Fruit fly (Drosophila melanogaster) whole organism, adult: Measurements from ENCODE around the gene CG3009.
A peak's percentile ranks its signal among the peaks of the same experiment; 100 is the strongest.

Source experiments
- CG11617 ChIP-seq: fragments of 200-800 bp; sonication (Bioruptor generic); optimal IDR thresholded peaks from 2 replicates; lab custom pipeline; 2017; ENCODE audit warnings: mild to moderate bottlenecking, missing biosample characterization, missing genetic modification reagents, missing genetic modification characterization
- CG12768 ChIP-seq: fragments of 200-800 bp; sonication (Bioruptor generic); optimal IDR thresholded peaks from 2 replicates; lab custom pipeline; 2017; ENCODE audit warnings: missing biosample characterization, missing genetic modification characterization, mild to moderate bottlenecking, moderate library complexity, missing genetic modification reagents
- CG14711 ChIP-seq: fragments of 200-800 bp; sonication (Bioruptor generic); optimal IDR thresholded peaks from 2 replicates; lab custom pipeline; 2018; ENCODE audit warnings: missing biosample characterization, mild to moderate bottlenecking, missing genetic modification characterization, moderate library complexity
- CG1620 ChIP-seq: fragments of 200-800 bp; sonication (Bioruptor generic); optimal IDR thresholded peaks from 2 replicates; lab custom pipeline; 2016; ENCODE audit warnings: missing biosample characterization, missing genetic modification characterization
- CG33017 ChIP-seq: fragments of 200-800 bp; sonication (Bioruptor generic); optimal IDR thresholded peaks from 2 replicates; lab custom pipeline; 2018; ENCODE audit warnings: missing biosample characterization, mild to moderate bottlenecking, missing genetic modification characterization, moderate library complexity
- CG5204 ChIP-seq: fragments of 200-800 bp; sonication (Bioruptor generic); optimal IDR thresholded peaks from 2 replicates; lab custom pipeline; 2016; ENCODE audit warnings: missing biosample characterization, missing genetic modification characterization
- CG7101 ChIP-seq: fragments of 200-800 bp; sonication (Bioruptor generic); optimal IDR thresholded peaks from 2 replicates; lab custom pipeline; 2018; ENCODE audit warnings: missing biosample characterization, mild to moderate bottlenecking, missing genetic modification characterization, moderate library complexity
- Clk ChIP-seq: fragments of 200-800 bp; sonication (Bioruptor generic); optimal IDR thresholded peaks from 2 replicates; lab custom pipeline; 2017; ENCODE audit warnings: missing biosample characterization, missing genetic modification characterization
- Crg-1 ChIP-seq: fragments of 200-800 bp; sonication (Bioruptor generic); optimal IDR thresholded peaks from 2 replicates; lab custom pipeline; 2016; ENCODE audit warnings: missing biosample characterization, missing genetic modification characterization
- Hr96 ChIP-seq: fragments of 200-800 bp; sonication (Bioruptor generic); optimal IDR thresholded peaks from 2 replicates; lab custom pipeline; 2016; ENCODE audit warnings: missing biosample characterization, missing genetic modification characterization
- Mnt ChIP-seq: fragments of 200-800 bp; sonication (Bioruptor generic); optimal IDR thresholded peaks from 2 replicates; lab custom pipeline; 2016; ENCODE audit warnings: missing biosample characterization, mild to moderate bottlenecking, missing genetic modification characterization
- bab1 ChIP-seq: fragments of 200-800 bp; sonication (Bioruptor generic); optimal IDR thresholded peaks from 3 replicates; lab custom pipeline; 2019; ENCODE audit warnings: missing biosample characterization, mild to moderate bottlenecking, missing genetic modification characterization, moderate library complexity
- cic ChIP-seq: fragments of 200-800 bp; sonication (Bioruptor generic); optimal IDR thresholded peaks from 2 replicates; lab custom pipeline; 2017; ENCODE audit warnings: missing biosample characterization, mild to moderate bottlenecking, missing genetic modification characterization, moderate library complexity
- cnc ChIP-seq, 2 experiments: fragments of >200 bp; optimal IDR thresholded peaks; 2 replicates each; lab custom pipeline; 2017
- kay ChIP-seq: fragments of 200-800 bp; sonication (Bioruptor generic); peaks from one replicate; lab custom pipeline; 2016; ENCODE audit warnings: missing biosample characterization, missing genetic modification characterization, borderline replicate concordance
- ovo ChIP-seq: fragments of 200-800 bp; sonication (Bioruptor generic); optimal IDR thresholded peaks from 2 replicates; lab custom pipeline; 2016; ENCODE audit warnings: missing biosample characterization, missing genetic modification characterization
- pad ChIP-seq: fragments of 200-800 bp; sonication (Bioruptor generic); optimal IDR thresholded peaks from 3 replicates; lab custom pipeline; 2017; ENCODE audit warnings: missing biosample characterization, missing genetic modification characterization, mild to moderate bottlenecking, moderate library complexity, missing genetic modification reagents
- tj ChIP-seq: fragments of 200-800 bp; sonication (Bioruptor generic); optimal IDR thresholded peaks from 3 replicates; lab custom pipeline; 2017; ENCODE audit warnings: missing biosample characterization, mild to moderate bottlenecking, missing genetic modification characterization, moderate library complexity
- toe ChIP-seq: fragments of 200-800 bp; sonication (Bioruptor generic); optimal IDR thresholded peaks from 2 replicates; lab custom pipeline; 2016; ENCODE audit warnings: missing biosample characterization, missing genetic modification characterization

The CG3009 gene

DNA sequence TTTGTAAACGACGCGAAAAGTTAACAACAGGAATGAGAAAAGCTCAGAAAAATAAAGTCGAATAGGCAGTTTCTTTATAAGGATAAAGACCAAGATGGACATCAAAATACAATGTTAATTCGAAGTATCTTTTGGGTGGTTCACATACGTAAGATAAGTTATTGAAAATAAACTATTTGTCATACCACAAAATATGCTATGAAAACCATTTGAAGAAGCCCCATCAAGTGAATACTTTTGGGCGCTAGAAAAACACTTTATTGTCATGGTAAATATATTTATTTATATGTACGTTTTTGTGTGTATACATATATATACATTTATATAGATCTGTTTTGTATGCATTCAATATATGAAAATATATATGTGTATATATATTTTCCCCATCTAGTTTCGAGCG lies 8.6 kb downstream of the CG3009 start:
- TF ChIP-seq toe: no peak
- TF ChIP-seq cnc (optimal IDR thresholded peaks at IDR 0.05; lab: Kevin White, UChicago): no peak
- TF ChIP-seq bab1: peak; percentile 13

DNA sequence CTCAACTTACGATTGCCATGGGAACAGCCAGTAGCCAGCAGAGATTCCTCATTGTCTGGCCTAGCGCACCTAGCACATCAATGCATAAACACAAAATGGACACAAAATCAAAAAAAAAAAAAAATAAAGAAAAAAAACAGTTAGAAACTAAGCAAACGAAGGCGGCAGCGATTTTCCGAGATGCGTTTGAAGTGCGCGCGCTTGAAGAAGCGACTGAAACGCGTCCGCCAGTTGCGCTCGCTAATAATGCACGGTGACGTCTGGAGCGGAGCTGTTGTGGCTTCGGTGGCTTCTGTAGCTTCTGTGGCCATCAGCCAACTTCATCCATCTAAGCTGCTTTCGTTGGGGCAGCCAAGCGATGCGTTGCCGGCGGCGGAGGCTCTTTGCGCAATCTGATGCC lies 12.1 kb downstream of the CG3009 start, which contains the start of gene CG15473:
Gene CG15473 (minus strand): TSS at position 101 of the 400 bp plus-strand sequence.
- no peak for TF ChIP-seq CG33017 (tag; lab: Kevin White, UChicago)
- no peak for TF ChIP-seq CG7101
- no peak for TF ChIP-seq tj
- no peak for TF ChIP-seq Hr96 (GFP tag; lab: Kevin White, UChicago)
- no peak for TF ChIP-seq Mnt (GFP tag; lab: Kevin White, UChicago)
- TF ChIP-seq toe: no peak

DNA sequence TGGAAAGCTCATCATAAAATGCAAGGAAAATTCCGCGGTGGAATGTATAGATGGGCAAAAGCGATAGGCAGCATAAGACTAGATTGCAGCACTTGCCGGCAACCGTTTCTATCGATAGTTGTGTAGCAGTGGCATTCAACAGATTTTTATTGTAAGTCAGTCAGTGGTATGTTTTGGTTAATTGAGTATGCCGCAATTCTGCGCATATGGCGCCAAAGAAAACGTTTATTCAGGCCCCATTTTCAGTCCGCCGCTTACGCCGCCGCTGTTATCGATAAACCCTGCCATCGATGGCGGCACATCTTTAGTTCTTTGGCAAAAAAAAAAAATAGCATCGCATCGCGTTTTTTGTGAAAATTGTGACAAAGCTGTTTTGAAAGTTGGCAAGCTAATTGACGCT lies 16.7 kb downstream of the CG3009 start, which contains the start of the genes Cbp80 and Torsin:
Gene Cbp80 (plus strand): TSS at position 265 of the 400 bp plus-strand sequence.
Gene Torsin (minus strand): TSS at position 282 of the 400 bp plus-strand sequence.
- TF ChIP-seq tj (peak; percentile 86), CG33017 (tag; lab: Kevin White, UChicago) (no peak), bab1 (peak; percentile 63), CG1620 (GFP tag; lab: Kevin White, UChicago) (peak; percentile 3), CG11617 (GFP tag; lab: Kevin White, UChicago) (peak; percentile 28), CG14711 (tag; lab: Kevin White, UChicago) (peak; percentile 5), pad (GFP tag; lab: Kevin White, UChicago) (no peak), Mnt (GFP tag; lab: Kevin White, UChicago) (peak; percentile 23)

DNA sequence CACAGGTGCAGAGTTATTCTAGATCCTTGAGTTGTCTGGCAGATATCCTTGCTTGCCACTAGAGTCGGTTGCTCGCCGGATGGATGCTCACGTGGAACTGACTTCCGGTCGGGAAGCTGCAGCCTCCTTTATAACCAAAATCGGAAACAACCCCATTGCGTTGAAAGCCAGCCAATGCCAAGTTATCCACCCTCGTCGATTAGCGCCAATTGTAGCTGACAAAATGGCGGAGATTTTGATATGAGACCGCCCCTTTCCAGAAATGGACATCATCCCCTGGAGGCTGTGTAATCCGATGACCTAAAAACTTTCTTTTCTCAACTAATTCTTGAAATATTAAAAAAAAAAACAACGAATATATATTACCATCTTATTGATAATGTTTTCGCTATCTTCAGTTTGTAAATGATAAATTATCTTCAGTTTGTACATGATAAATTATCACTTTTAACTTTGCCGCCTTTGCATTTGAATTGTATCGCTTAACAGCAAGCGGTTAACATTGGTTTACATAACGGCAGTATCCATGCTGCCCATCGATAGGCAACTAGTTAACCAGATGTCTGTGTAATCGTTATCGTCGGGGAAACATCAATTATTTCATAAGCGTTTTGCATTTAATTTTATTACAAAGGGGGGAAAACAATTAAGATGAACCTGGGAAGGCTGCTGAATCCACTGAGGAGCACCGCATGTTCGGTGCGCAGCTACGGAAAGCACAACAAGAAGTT lies 19.0 kb downstream of the CG3009 start, which contains the start of the genes HLH4C and mRpL30:
Gene HLH4C (minus strand): TSS at position 99 of the 731 bp plus-strand sequence.
Gene mRpL30 (plus strand): TSS at position 556 of the 731 bp plus-strand sequence.
- no peak for TF ChIP-seq pad (GFP tag; lab: Kevin White, UChicago)
- no peak for TF ChIP-seq ovo (GFP tag; lab: Kevin White, UChicago)
- TF ChIP-seq CG7101: no peak
- no peak for TF ChIP-seq CG11617 (GFP tag; lab: Kevin White, UChicago)
- TF ChIP-seq Clk (GFP tag; lab: Kevin White, UChicago): no peak
- TF ChIP-seq cnc (optimal IDR thresholded peaks at IDR 0.05; lab: Kevin White, UChicago): no peak
- TF ChIP-seq CG33017 (tag; lab: Kevin White, UChicago): no peak
- no peak for TF ChIP-seq bab1
- no peak for TF ChIP-seq kay

DNA sequence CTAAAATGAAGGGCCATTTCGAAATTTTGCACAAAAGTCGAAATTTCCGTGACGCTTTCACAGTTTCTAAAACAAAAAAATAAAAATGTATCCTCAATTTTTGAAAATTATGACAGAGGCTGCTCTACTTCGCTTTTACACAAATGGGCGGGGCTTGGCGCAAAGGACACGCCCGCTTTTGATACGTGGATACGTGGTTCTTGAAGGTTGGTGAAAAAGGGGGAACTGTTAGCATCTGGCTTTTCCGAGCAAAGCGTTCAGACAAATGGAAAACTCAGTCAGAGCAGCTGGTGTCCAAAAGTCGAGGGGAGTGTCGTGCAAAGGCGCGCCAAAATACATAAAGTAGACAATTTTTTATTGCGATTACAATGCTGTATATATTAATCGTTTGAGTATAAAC lies 21.7 kb downstream of the CG3009 start, which contains the start of gene CG3062:
Gene CG3062 (minus strand): TSS at position 101 of the 400 bp plus-strand sequence.
- no peak for TF ChIP-seq CG14711 (tag; lab: Kevin White, UChicago)
- no peak for TF ChIP-seq kay

DNA sequence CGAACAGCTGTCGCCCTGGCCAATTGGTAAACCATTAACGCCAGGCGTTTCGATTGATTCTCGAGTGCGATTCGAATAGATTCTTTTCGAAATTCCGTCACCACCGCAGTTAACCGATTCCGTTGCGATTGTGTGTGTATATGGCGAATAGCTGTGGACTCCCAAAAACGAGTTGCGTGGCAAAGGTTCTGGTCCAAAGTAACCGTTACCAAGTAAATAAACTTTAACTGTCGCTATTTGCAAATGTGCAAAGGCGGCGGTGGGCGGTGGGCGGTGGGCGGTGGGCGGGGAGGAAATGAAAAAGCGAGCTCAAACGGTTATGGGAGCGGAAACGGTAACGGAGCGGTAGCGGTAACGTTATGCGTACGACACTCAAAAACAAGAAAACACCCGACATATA lies 22.6 kb downstream of the CG3009 start, which contains the start of gene CG3081:
Gene CG3081 (minus strand): TSS at position 101 of the 400 bp plus-strand sequence.
- TF ChIP-seq CG11617 (GFP tag; lab: Kevin White, UChicago) (no peak), toe (no peak), bab1 (no peak), cic (GFP tag; lab: Kevin White, UChicago) (no peak)

DNA sequence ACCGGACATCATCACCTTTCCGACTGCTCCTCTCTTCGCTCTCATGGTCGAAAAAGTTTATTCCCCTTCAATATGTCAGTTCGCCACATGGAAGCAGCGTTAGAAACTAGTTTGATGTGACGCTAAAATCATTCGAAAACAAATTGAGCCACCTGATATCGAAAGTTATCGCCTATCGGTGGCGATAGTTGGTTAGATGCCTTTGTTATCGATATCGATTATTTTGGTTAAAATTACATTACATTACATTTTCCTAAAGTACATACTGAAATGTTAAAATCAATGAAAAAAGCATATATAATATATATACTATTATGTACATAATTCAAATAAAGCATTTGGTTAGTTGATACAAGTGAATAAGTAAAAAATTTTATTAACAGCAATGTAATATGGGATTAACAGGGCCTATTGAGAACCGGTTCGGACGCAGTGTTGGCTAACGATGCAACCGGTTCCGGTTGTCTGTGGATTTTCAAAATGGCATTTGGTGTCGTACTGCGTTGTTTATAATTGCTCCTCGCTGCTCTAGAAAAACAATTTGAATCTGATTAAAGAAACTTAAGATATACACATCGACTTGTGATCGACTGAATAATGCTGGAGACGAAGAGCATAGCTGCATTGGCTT lies 30.5 kb downstream of the CG3009 start, which contains the start of the genes Alms1a and pon:
Gene Alms1a (minus strand): TSS at position 149 of the 631 bp plus-strand sequence.
Gene pon (plus strand): TSS at position 463 of the 631 bp plus-strand sequence.
- TF ChIP-seq Crg-1 (GFP tag; lab: Kevin White, UChicago) (no peak), CG12768 (no peak), CG11617 (GFP tag; lab: Kevin White, UChicago) (no peak), pad (GFP tag; lab: Kevin White, UChicago) (no peak), cnc (optimal IDR thresholded peaks at IDR 0.05; lab: Kevin White, UChicago) (no peak), CG33017 (tag; lab: Kevin White, UChicago) (no peak), kay (peak; percentile 64), Hr96 (GFP tag; lab: Kevin White, UChicago) (no peak)

DNA sequence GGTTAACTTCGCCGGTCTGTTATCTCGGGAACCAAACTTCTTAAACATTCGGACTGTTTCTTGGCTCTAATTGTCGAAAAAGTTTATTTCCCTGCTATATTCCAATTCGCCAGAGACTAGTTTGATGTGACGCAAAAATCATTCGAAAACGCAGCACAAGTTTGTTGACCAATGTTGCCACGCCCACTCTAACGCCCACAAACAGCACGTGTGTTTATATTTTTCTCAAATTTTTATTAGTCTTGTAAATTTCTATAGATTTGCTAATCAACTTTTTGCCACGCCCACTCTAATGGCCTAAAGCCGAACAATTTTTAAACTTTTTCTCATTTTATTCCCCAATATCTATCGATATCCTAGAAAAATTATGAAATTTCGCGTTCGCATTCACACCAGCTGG lies 35.7 kb downstream of the CG3009 start, which contains the start of gene Alms1b:
Gene Alms1b (minus strand): TSS at position 101 of the 400 bp plus-strand sequence.
- TF ChIP-seq Crg-1 (GFP tag; lab: Kevin White, UChicago) (no peak), CG5204 (no peak), pad (GFP tag; lab: Kevin White, UChicago) (no peak), cnc (optimal IDR thresholded peaks at IDR 0.05; lab: Kevin White, UChicago) (no peak), Hr96 (GFP tag; lab: Kevin White, UChicago) (no peak), CG12768 (no peak), kay (no peak), cic (GFP tag; lab: Kevin White, UChicago) (no peak)
